Fruit fly (Drosophila melanogaster) whole organism, prepupa: ENCODE measurements around the gene CG32647.

ENCODE experiments used
- Blimp-1 ChIP-seq: fragments of 200-800 bp; sonication (Bioruptor generic); optimal IDR thresholded peaks from 3 replicates; lab custom pipeline; 2017; ENCODE audit warnings: missing biosample characterization, missing genetic modification characterization, mild to moderate bottlenecking, moderate library complexity, missing genetic modification reagents
- CG10631 ChIP-seq: fragments of 200-800 bp; sonication (Bioruptor generic); optimal IDR thresholded peaks from 2 replicates; lab custom pipeline; 2016; ENCODE audit warnings: missing biosample characterization, missing genetic modification characterization
- CG10669 ChIP-seq: fragments of 200-800 bp; sonication (Bioruptor generic); optimal IDR thresholded peaks from 3 replicates; lab custom pipeline; 2018; ENCODE audit warnings: missing biosample characterization, mild to moderate bottlenecking, missing genetic modification characterization, moderate library complexity
- CG11294 ChIP-seq: fragments of 200-800 bp; sonication (Bioruptor generic); IDR thresholded peaks from 2 replicates; pipeline ENCODE4 v1.3.6; 2022; ENCODE audit warnings: missing biosample characterization, missing genetic modification characterization
- CG11762 ChIP-seq: fragments of 200-800 bp; sonication (Bioruptor generic); optimal IDR thresholded peaks from 3 replicates; lab custom pipeline; 2016; ENCODE audit warnings: missing biosample characterization, missing genetic modification characterization; ENCODE audit not compliant: insufficient read depth
- CG15336 ChIP-seq: fragments of 200-800 bp; sonication (Bioruptor generic); IDR thresholded peaks from 2 replicates; pipeline ENCODE4 v1.3.6; 2022; ENCODE audit warnings: missing biosample characterization, missing genetic modification characterization
- CG1621 ChIP-seq: fragments of 200-800 bp; sonication (Bioruptor generic); optimal IDR thresholded peaks from 3 replicates; lab custom pipeline; 2018; ENCODE audit warnings: missing biosample characterization, mild to moderate bottlenecking, missing genetic modification characterization
- CG3032 ChIP-seq: fragments of 200-800 bp; optimal IDR thresholded peaks from 2 replicates; lab custom pipeline; 2019; ENCODE audit warnings: missing biosample characterization, mild to moderate bottlenecking, missing genetic modification characterization, moderate library complexity
- CG31627 ChIP-seq: fragments of 200-800 bp; sonication (Bioruptor generic); optimal IDR thresholded peaks from 3 replicates; lab custom pipeline; 2016; ENCODE audit warnings: missing biosample characterization, missing genetic modification characterization
- CG34406 ChIP-seq: fragments of 200-800 bp; sonication (Bioruptor generic); optimal IDR thresholded peaks from 3 replicates; lab custom pipeline; 2016; ENCODE audit warnings: missing biosample characterization, missing genetic modification characterization
- CG3919 ChIP-seq: fragments of 200-800 bp; sonication (Bioruptor generic); optimal IDR thresholded peaks from 3 replicates; lab custom pipeline; 2016; ENCODE audit warnings: missing biosample characterization, missing genetic modification characterization
- CG6163 ChIP-seq: fragments of 200-800 bp; sonication (Bioruptor generic); IDR thresholded peaks from 3 replicates; pipeline ENCODE4 v1.3.6; 2022; ENCODE audit warnings: missing biosample characterization, missing genetic modification characterization
- CG6276 ChIP-seq: fragments of 200-800 bp; sonication (Bioruptor generic); optimal IDR thresholded peaks from 2 replicates; lab custom pipeline; 2017; ENCODE audit warnings: missing biosample characterization, mild to moderate bottlenecking, missing genetic modification characterization
- CG6792 ChIP-seq: fragments of 200-800 bp; sonication (Bioruptor generic); optimal IDR thresholded peaks from 3 replicates; lab custom pipeline; 2016; ENCODE audit warnings: missing biosample characterization, missing genetic modification characterization
- CG6808 ChIP-seq: fragments of 200-800 bp; sonication (Bioruptor generic); optimal IDR thresholded peaks from 3 replicates; lab custom pipeline; 2017; ENCODE audit warnings: missing biosample characterization, missing genetic modification characterization, mild to moderate bottlenecking, moderate library complexity, missing genetic modification reagents
- CG6854 ChIP-seq: fragments of 200-800 bp; sonication (Bioruptor generic); optimal IDR thresholded peaks from 2 replicates; lab custom pipeline; 2017; ENCODE audit warnings: missing biosample characterization, mild to moderate bottlenecking, missing genetic modification characterization
- CG7368 ChIP-seq: fragments of 200-800 bp; sonication (Bioruptor generic); optimal IDR thresholded peaks from 3 replicates; lab custom pipeline; 2016; ENCODE audit warnings: missing biosample characterization, missing genetic modification characterization
- CG8119 ChIP-seq: fragments of 200-800 bp; sonication (Bioruptor generic); IDR thresholded peaks from 3 replicates; pipeline ENCODE4 v1.3.6; 2022; ENCODE audit warnings: missing biosample characterization, missing genetic modification characterization
- CG8319 ChIP-seq: fragments of 200-800 bp; sonication (Bioruptor generic); optimal IDR thresholded peaks from 3 replicates; lab custom pipeline; 2016; ENCODE audit warnings: missing biosample characterization, missing genetic modification characterization
- CG8632 ChIP-seq: fragments of 200-800 bp; sonication (Bioruptor generic); optimal IDR thresholded peaks from 3 replicates; lab custom pipeline; 2016; ENCODE audit warnings: missing biosample characterization, missing genetic modification characterization
- CG9139 ChIP-seq: fragments of 200-800 bp; sonication (Bioruptor generic); optimal IDR thresholded peaks from 3 replicates; lab custom pipeline; 2017; ENCODE audit warnings: missing biosample characterization, mild to moderate bottlenecking, missing genetic modification characterization
- Eip75B ChIP-seq: fragments of 200-800 bp; sonication (Bioruptor generic); optimal IDR thresholded peaks from 3 replicates; lab custom pipeline; 2016; ENCODE audit warnings: missing biosample characterization, missing genetic modification characterization
- Eip78C ChIP-seq: fragments of 200-800 bp; sonication (Bioruptor generic); peaks from one replicate; lab custom pipeline; 2016; ENCODE audit warnings: missing biosample characterization, missing genetic modification characterization
- Eip93F ChIP-seq: fragments of 200-800 bp; sonication (Bioruptor generic); optimal IDR thresholded peaks from 2 replicates; lab custom pipeline; 2016; ENCODE audit warnings: missing biosample characterization, mild to moderate bottlenecking, missing genetic modification characterization
- Ets21C ChIP-seq: fragments of 200-800 bp; sonication (Bioruptor generic); optimal IDR thresholded peaks from 3 replicates; lab custom pipeline; 2016; ENCODE audit warnings: missing biosample characterization, missing genetic modification characterization
- Gug ChIP-seq: fragments of 200-800 bp; sonication (Bioruptor generic); IDR thresholded peaks from 2 replicates; pipeline ENCODE4 v1.3.6; 2022; ENCODE audit warnings: missing biosample characterization, missing genetic modification characterization
- Hr39 ChIP-seq: fragments of 200-800 bp; sonication (Bioruptor generic); optimal IDR thresholded peaks from 2 replicates; lab custom pipeline; 2016; ENCODE audit warnings: missing biosample characterization, missing genetic modification characterization
- Lpt ChIP-seq: fragments of 200-800 bp; sonication (Bioruptor generic); optimal IDR thresholded peaks from 3 replicates; lab custom pipeline; 2016; ENCODE audit warnings: missing biosample characterization, missing genetic modification characterization
- Met ChIP-seq: fragments of 200-800 bp; sonication (Bioruptor generic); optimal IDR thresholded peaks from 3 replicates; lab custom pipeline; 2016; ENCODE audit warnings: missing biosample characterization, missing genetic modification characterization
- Smox ChIP-seq: fragments of 200-800 bp; sonication (Bioruptor generic); optimal IDR thresholded peaks from 3 replicates; lab custom pipeline; 2016; ENCODE audit warnings: missing biosample characterization, missing genetic modification characterization
- Sox15 ChIP-seq: fragments of 200-800 bp; sonication (Bioruptor generic); optimal IDR thresholded peaks from 3 replicates; lab custom pipeline; 2016; ENCODE audit warnings: missing biosample characterization, missing genetic modification characterization
- achi ChIP-seq: fragments of 200-800 bp; sonication (Bioruptor generic); optimal IDR thresholded peaks from 3 replicates; lab custom pipeline; 2016; ENCODE audit warnings: missing biosample characterization, missing genetic modification characterization
- cyc ChIP-seq: fragments of 200-800 bp; sonication (Bioruptor generic); optimal IDR thresholded peaks from 3 replicates; lab custom pipeline; 2016; ENCODE audit warnings: missing biosample characterization, missing genetic modification characterization
- dac ChIP-seq: fragments of 200-800 bp; sonication (Bioruptor generic); optimal IDR thresholded peaks from 2 replicates; lab custom pipeline; 2017; ENCODE audit warnings: missing biosample characterization, mild to moderate bottlenecking, missing genetic modification characterization
- dsx ChIP-seq: fragments of 200-800 bp; optimal IDR thresholded peaks from 3 replicates; lab custom pipeline; 2019; ENCODE audit warnings: missing biosample characterization, mild to moderate bottlenecking, missing genetic modification characterization, moderate library complexity; ENCODE audit not compliant: poor library complexity, severe bottlenecking
- eg ChIP-seq: fragments of 200-800 bp; sonication (Bioruptor generic); IDR thresholded peaks from 3 replicates; pipeline ENCODE4 v1.3.6; 2022; ENCODE audit warnings: missing biosample characterization, missing genetic modification characterization
- esn ChIP-seq: fragments of 200-800 bp; sonication (Bioruptor generic); optimal IDR thresholded peaks from 2 replicates; lab custom pipeline; 2016; ENCODE audit warnings: missing biosample characterization, mild to moderate bottlenecking, missing genetic modification characterization, moderate library complexity
- fkh ChIP-seq: fragments of 200-800 bp; sonication (Bioruptor generic); optimal IDR thresholded peaks from 3 replicates; lab custom pipeline; 2017; ENCODE audit warnings: missing biosample characterization, mild to moderate bottlenecking, missing genetic modification characterization, moderate library complexity
- lz ChIP-seq: fragments of 200-800 bp; sonication (Bioruptor generic); optimal IDR thresholded peaks from 3 replicates; lab custom pipeline; 2016; ENCODE audit warnings: missing biosample characterization, missing genetic modification characterization
- net ChIP-seq: fragments of 200-800 bp; sonication (Bioruptor generic); optimal IDR thresholded peaks from 3 replicates; lab custom pipeline; 2016; ENCODE audit warnings: missing biosample characterization, missing genetic modification characterization
- pdm3 ChIP-seq: fragments of 200-800 bp; sonication (Bioruptor generic); optimal IDR thresholded peaks from 3 replicates; lab custom pipeline; 2016; ENCODE audit warnings: missing biosample characterization, missing genetic modification characterization
- salr ChIP-seq, 2 experiments: fragments of 200-800 bp; sonication (Bioruptor generic); optimal IDR thresholded peaks; 3 replicates each; lab custom pipeline; 2016 to 2018; ENCODE audit warnings: missing biosample characterization in 2 of 2, missing genetic modification characterization in 2 of 2, mild to moderate bottlenecking in 1 of 2
- ss ChIP-seq, 2 experiments: fragments of 200-800 bp; sonication (Bioruptor generic); optimal IDR thresholded peaks; 2 replicates in 1 of 2; 3 replicates in 1 of 2; lab custom pipeline; 2017 to 2018; ENCODE audit warnings: mild to moderate bottlenecking in 2 of 2, missing biosample characterization in 2 of 2, missing genetic modification characterization in 2 of 2, moderate library complexity in 1 of 2
- svp ChIP-seq: fragments of 200-800 bp; sonication (Bioruptor generic); peaks from one replicate; lab custom pipeline; 2016; ENCODE audit warnings: missing biosample characterization, missing genetic modification characterization
- topi ChIP-seq: fragments of 200-800 bp; sonication (Bioruptor generic); optimal IDR thresholded peaks from 3 replicates; lab custom pipeline; 2016; ENCODE audit warnings: missing biosample characterization, missing genetic modification characterization
- vri ChIP-seq: fragments of 200-800 bp; sonication (Bioruptor generic); optimal IDR thresholded peaks from 3 replicates; lab custom pipeline; 2016; ENCODE audit warnings: missing biosample characterization, mild to moderate bottlenecking, missing genetic modification characterization

CG32647 gene

dm6 chrX:12739047-12739446 is 45.7 kb downstream of the CG32647 start:
- TF ChIP-seq lz (GFP tag; lab: Kevin White, UChicago) (no peak), CG1621 (peak; percentile 7), CG8119 (GFP tag; lab: Robert Waterston, UW) (0 out of 3 replicates have a peak, but pooled peaks have one; percentile 16), CG6808 (peak; percentile 30), dsx (GFP tag; lab: Kevin White, UChicago) (peak; percentile 41), Blimp-1 (GFP tag; lab: Kevin White, UChicago) (peak; percentile 24), Lpt (GFP tag; lab: Kevin White, UChicago) (peak; percentile 11), CG6163 (peak; percentile 65), svp (peak; percentile 70), ss (GFP tag; optimal IDR thresholded peaks at IDR 0.05; lab: Kevin White, UChicago) (peak in 1 of 2 experiments; percentile 43), Sox15 (no peak), CG15336 (GFP tag; lab: Robert Waterston, UW) (0 out of 2 replicates have a peak, but pooled peaks have one; percentile 28), vri (GFP tag; lab: Kevin White, UChicago) (peak; percentile 18), fkh (GFP tag; lab: Kevin White, UChicago) (peak; percentile 66), CG11762 (GFP tag; lab: Kevin White, UChicago) (no peak), Eip75B (GFP tag; lab: Kevin White, UChicago) (peak; percentile 1), Gug (GFP tag; lab: Robert Waterston, UW) (no peak), CG9139 (GFP tag; lab: Kevin White, UChicago) (peak; percentile 40)

dm6 chrX:12737735-12738390 is 46.9 kb downstream of the CG32647 start:
- TF ChIP-seq CG6808 (no peak), Eip78C (peak; percentile 91), fkh (GFP tag; lab: Kevin White, UChicago) (no peak), CG3919 (peak; percentile 44), CG15336 (GFP tag; lab: Robert Waterston, UW) (peak; percentile 69), achi (GFP tag; lab: Kevin White, UChicago) (peak; percentile 65), CG8319 (GFP tag; lab: Kevin White, UChicago) (peak; percentile 13), CG9139 (GFP tag; lab: Kevin White, UChicago) (no peak), dac (GFP tag; lab: Kevin White, UChicago) (peak; percentile 2), CG6792 (GFP tag; lab: Kevin White, UChicago) (peak; percentile 24), lz (GFP tag; lab: Kevin White, UChicago) (peak; percentile 64), Smox (GFP tag; lab: Kevin White, UChicago) (peak; percentile 56), CG34406 (GFP tag; lab: Kevin White, UChicago) (peak; percentile 74), svp (peak; percentile 54), topi (GFP tag; lab: Kevin White, UChicago) (peak; percentile 65), Eip75B (GFP tag; lab: Kevin White, UChicago) (peak; percentile 12), Lpt (GFP tag; lab: Kevin White, UChicago) (peak; percentile 41), Eip93F (no peak), eg (peak; percentile 64; the same call in 1 of the 3 replicates), Gug (GFP tag; lab: Robert Waterston, UW) (peak; percentile 52; the same call in 1 of the 2 replicates), Hr39 (GFP tag; lab: Kevin White, UChicago) (peak; percentile 53), CG7368 (GFP tag; lab: Kevin White, UChicago) (no peak), CG6854 (no peak), Ets21C (GFP tag; lab: Kevin White, UChicago) (peak; percentile 7), cyc (peak; percentile 28), CG6276 (peak; percentile 80), CG11294 (GFP tag; lab: Robert Waterston, UW) (no peak; the same call in 1 of the 2 replicates), CG31627 (peak; percentile 43), dsx (GFP tag; lab: Kevin White, UChicago) (no peak), net (GFP tag; lab: Kevin White, UChicago) (peak; percentile 43), pdm3 (GFP tag; lab: Kevin White, UChicago) (peak; percentile 59), esn (GFP tag; lab: Kevin White, UChicago) (peak; percentile 69), CG3032 (tag; lab: Kevin White, UChicago) (peak; percentile 17), Sox15 (peak; percentile 19), CG1621 (no peak), CG11762 (GFP tag; lab: Kevin White, UChicago) (peak; percentile 57), CG8632 (GFP tag; lab: Kevin White, UChicago) (peak; percentile 68), salr (GFP tag; optimal IDR thresholded peaks at IDR 0.05; lab: Kevin White, UChicago) (peak in 1 of 2 experiments; percentile 30), CG10631 (peak; percentile 62), Met (peak; percentile 64), CG8119 (GFP tag; lab: Robert Waterston, UW) (peak; percentile 69), CG10669 (GFP tag; lab: Kevin White, UChicago) (no peak)
